Worm (Caenorhabditis elegans): ENCODE data around the gene lgc-37.

DNA sequence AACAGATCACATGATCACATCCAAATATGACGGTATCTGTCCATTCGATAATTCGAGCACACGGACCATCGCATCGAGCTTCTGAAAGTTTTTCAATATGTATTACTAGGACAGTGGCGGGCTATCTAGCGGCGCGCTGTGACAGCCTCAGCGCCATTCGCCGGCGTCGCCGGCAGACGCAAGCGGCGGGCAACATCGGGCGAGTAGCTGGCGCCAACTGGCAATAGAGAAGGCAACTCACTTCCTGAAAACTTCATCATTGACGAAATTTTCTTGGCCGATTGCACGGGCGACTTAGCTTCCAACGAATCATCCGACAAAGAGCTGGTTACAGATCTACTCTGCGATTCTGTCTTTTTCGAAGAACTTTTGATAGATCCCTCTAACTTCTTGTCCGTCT is 3.3 kb downstream of the lgc-37 start:
- no peak for TF ChIP-seq ztf-11 (tag; optimal IDR thresholded peaks at IDR 0.05)
- TF ChIP-seq nhr-25 (tag; optimal IDR thresholded peaks at IDR 0.05), result no peak
- no peak for TF ChIP-seq sea-2 (GFP tag; optimal IDR thresholded peaks at IDR 0.05)
- no peak for TF ChIP-seq nfya-1 (tag; optimal IDR thresholded peaks at IDR 0.05; ENCODE audit: insufficient read depth)
- TF ChIP-seq ama-1 (optimal IDR thresholded peaks at IDR 0.05), result no peak
- no peak for TF ChIP-seq lin-15B (tag; optimal IDR thresholded peaks at IDR 0.05)
- no peak for TF ChIP-seq nhr-76 (tag; optimal IDR thresholded peaks at IDR 0.05)
- TF ChIP-seq lin-39 (tag; optimal IDR thresholded peaks at IDR 0.05), result no peak

Data from whole organism, L3 larva.